Fruit fly (Drosophila melanogaster) whole organism: ENCODE data around the gene CG10598.

ENCODE experiments used
- pan ChIP-seq: fragments of >200 bp; optimal IDR thresholded peaks from 2 replicates; lab custom pipeline; 2017
- usp ChIP-seq: fragments of >200 bp; optimal IDR thresholded peaks from 2 replicates; lab custom pipeline; 2017; ENCODE audit warnings: missing biosample characterization, missing genetic modification characterization, mixed read lengths

DNA sequence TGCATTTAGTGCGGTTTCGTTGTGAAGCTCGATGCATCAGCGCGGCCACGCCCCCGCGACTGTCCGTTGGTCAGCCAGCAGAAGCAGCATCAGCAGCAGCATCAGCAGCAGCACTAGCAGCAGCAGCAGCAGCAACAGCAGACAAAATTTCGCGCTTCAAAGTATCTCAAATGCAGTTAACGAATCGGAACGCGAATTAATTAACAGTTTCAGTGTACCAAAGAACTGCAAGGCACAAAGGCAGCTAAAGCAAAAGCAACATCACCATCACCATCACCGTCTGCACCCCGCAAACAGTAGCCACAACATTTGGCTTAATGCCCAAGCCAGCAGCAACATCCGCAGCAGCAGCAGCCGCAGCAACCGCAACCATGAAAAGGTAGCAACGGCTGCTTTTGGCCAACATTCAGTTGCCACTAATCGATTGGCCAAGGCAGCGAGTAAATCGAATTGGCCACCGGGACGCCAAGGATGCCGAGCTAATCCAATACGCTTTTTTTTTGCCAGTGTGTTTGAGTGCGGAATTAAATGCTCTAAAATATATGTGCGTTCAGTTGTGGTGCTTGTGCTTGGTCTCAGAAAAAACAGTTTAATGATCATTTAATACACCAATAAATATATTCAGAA is 38.8 kb upstream of the CG10598 start:
- TF ChIP-seq pan = no peak
- no peak for TF ChIP-seq usp (GFP tag; lab: Kevin White, UChicago)
